Worm (Caenorhabditis elegans): ENCODE measurements around the gene lon-8.
A peak's percentile ranks its signal among the peaks of the same experiment; 100 is the strongest.
"Not testable (repeated sequence)": the region's sequence is repeated elsewhere in the genome, so short reads cannot be mapped to it uniquely, and the experiment has no call there.

Gene lon-8

ce11 chrV:18014116-18014515 is 12.9 kb upstream of the lon-8 start, which contains the start of gene srh-133:
TSS of gene srh-133 (minus strand) at chrV:18014216.
- TF ChIP-seq syd-9 (tag; optimal IDR thresholded peaks at IDR 0.05) (no peak), unc-3 (GFP tag; conservative IDR thresholded peaks at IDR 0.05) (no peak), unc-3 (tag; optimal IDR thresholded peaks at IDR 0.05) (no peak), Y22D7AL.16 (tag; optimal IDR thresholded peaks at IDR 0.05) (no peak), pha-4 (tag; optimal IDR thresholded peaks at IDR 0.05) (no peak), ceh-48 (tag; optimal IDR thresholded peaks at IDR 0.05) (no peak), ceh-9 (tag; optimal IDR thresholded peaks at IDR 0.05) (no peak), elt-2 (tag; optimal IDR thresholded peaks at IDR 0.05) (no peak), nhr-11 (tag; optimal IDR thresholded peaks at IDR 0.05) (no peak), ceh-14 (tag; optimal IDR thresholded peaks at IDR 0.05) (no peak), C08G9.2 (tag; optimal IDR thresholded peaks at IDR 0.05) (no peak), unc-55 (GFP tag; optimal IDR thresholded peaks at IDR 0.05) (no peak), eyg-1 (tag; optimal IDR thresholded peaks at IDR 0.05) (no peak), ceh-30 (tag; optimal IDR thresholded peaks at IDR 0.05) (no peak)

DNA sequence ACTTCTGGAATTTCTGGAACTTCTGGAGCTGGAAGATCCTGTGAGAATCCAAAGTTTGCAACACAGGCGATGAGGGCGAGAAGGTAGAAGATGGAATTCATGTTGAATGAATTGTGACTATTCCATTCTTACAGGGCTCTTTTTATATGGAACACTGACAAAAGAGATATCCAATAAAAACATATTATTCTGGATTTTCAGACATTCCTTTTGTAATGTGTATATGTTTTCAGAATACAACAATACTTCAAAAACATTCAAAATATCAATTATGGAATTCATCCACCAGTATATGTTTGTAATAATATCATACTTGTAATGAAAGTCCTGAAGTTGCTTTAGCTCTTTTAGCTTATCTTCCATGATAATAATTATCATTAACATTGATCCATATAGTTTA is 9.6 kb upstream of the lon-8 start, which contains the start of gene Y59A8B.26:
Gene Y59A8B.26, minus strand, starts transcription at position 101 of the 400 bp plus-strand sequence.
- not testable (repeated sequence) for TF ChIP-seq dmd-4 (tag; optimal IDR thresholded peaks at IDR 0.05; ENCODE audit: borderline replicate concordance); gmeb-2 (tag; optimal IDR thresholded peaks at IDR 0.05); ceh-34 (tag; optimal IDR thresholded peaks at IDR 0.05)

- TF ChIP-seq hlh-6 (tag; optimal IDR thresholded peaks at IDR 0.05) = no peak
- TF ChIP-seq zip-5 (tag; optimal IDR thresholded peaks at IDR 0.05) = no peak
- no peak for TF ChIP-seq K09A11.1 (tag; optimal IDR thresholded peaks at IDR 0.05; ENCODE audit: insufficient read depth)
- TF ChIP-seq pat-9 (tag; optimal IDR thresholded peaks at IDR 0.05) = no peak
- no peak for TF ChIP-seq elt-2 (tag; optimal IDR thresholded peaks at IDR 0.05)
- no peak for TF ChIP-seq madf-2 (tag; optimal IDR thresholded peaks at IDR 0.05)
- TF ChIP-seq pha-2 (tag; optimal IDR thresholded peaks at IDR 0.05) = no peak
- TF ChIP-seq fkh-6 (tag; optimal IDR thresholded peaks at IDR 0.05) = no peak
- TF ChIP-seq rnt-1 (tag; optimal IDR thresholded peaks at IDR 0.05) = no peak
- no peak for TF ChIP-seq ceh-19 (GFP tag; optimal IDR thresholded peaks at IDR 0.05)
- no peak for TF ChIP-seq eyg-1 (tag; optimal IDR thresholded peaks at IDR 0.05)
- TF ChIP-seq fax-1 (tag; optimal IDR thresholded peaks at IDR 0.05) = no peak
- TF ChIP-seq hlh-15 (tag; optimal IDR thresholded peaks at IDR 0.05) = no peak
Measured at ce11 chrV:18008680-18009079, 7.5 kb upstream of the lon-8 start.

DNA sequence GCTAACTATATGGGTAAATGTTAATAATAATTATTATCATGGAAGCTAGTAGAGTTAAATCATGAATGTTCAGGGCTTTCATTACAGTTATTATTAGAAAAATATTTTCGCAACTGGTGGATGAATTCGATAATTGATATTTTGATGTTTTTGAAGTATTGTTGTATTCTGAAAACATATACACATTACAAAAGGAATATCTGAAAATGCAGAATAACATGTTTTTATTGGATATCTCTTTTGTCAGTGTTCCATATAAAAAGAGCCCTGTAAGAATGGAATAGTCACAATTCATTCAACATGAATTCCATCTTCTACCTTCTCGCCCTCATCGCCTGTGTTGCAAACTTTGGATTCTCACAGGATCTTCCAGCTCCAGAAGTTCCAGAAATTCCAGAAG is 5.8 kb upstream of the lon-8 start, which contains the start of gene Y59A8B.19:
Gene Y59A8B.19, plus strand, starts transcription at position 301 of the 400 bp plus-strand sequence.
- not testable (repeated sequence) for TF ChIP-seq nfya-1 (tag; optimal IDR thresholded peaks at IDR 0.05); dmd-4 (tag; optimal IDR thresholded peaks at IDR 0.05; ENCODE audit: borderline replicate concordance); odd-2 (tag; optimal IDR thresholded peaks at IDR 0.05)

DNA sequence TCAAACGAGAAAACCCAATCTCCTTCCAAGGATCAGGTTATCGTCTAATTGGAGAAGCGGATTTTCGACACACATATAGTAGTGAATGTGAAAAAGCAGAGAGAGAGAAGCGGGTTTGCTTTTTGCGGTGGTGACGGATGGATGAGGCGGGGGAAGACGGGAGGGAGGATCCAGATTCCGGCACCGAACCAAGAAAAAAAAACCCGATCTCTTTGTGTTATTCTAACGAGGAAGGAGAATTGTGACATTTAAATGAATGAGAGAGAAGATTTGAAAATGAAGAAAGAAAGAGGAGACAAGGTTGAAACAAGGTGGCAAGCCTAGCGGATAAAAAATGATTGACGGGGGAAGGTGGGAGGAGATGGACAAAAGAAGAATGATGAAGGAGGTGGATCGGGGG is 2.7 kb upstream of the lon-8 start:
- TF ChIP-seq ref-2 (tag; optimal IDR thresholded peaks at IDR 0.05) (peak; percentile 4), K02D7.2 (tag; optimal IDR thresholded peaks at IDR 0.05) (no peak), ceh-48 (tag; optimal IDR thresholded peaks at IDR 0.05) (no peak)

- TF ChIP-seq unc-55 (GFP tag; optimal IDR thresholded peaks at IDR 0.05) = no peak
- TF ChIP-seq zip-5 (tag; optimal IDR thresholded peaks at IDR 0.05) = no peak
- no peak for TF ChIP-seq sox-4 (tag; optimal IDR thresholded peaks at IDR 0.05)
- TF ChIP-seq ceh-24 (tag; optimal IDR thresholded peaks at IDR 0.05) = no peak
- no peak for TF ChIP-seq ceh-9 (tag; optimal IDR thresholded peaks at IDR 0.05)
- no peak for TF ChIP-seq hlh-8 (tag; optimal IDR thresholded peaks at IDR 0.05)
- TF ChIP-seq Y22D7AL.16 (tag; optimal IDR thresholded peaks at IDR 0.05) = no peak
- no peak for TF ChIP-seq ceh-19 (GFP tag; optimal IDR thresholded peaks at IDR 0.05)
- no peak for TF ChIP-seq ceh-31 (tag; optimal IDR thresholded peaks at IDR 0.05)
- no peak for TF ChIP-seq ceh-45 (GFP tag; IDR thresholded peaks at IDR 0.05)
- no peak for TF ChIP-seq elt-4 (tag; optimal IDR thresholded peaks at IDR 0.05)
- TF ChIP-seq ahr-1 (tag; optimal IDR thresholded peaks at IDR 0.05) = no peak
- no peak for TF ChIP-seq ceh-34 (tag; optimal IDR thresholded peaks at IDR 0.05)
- no peak for TF ChIP-seq C38D4.7 (GFP tag; optimal IDR thresholded peaks at IDR 0.05)
- no peak for TF ChIP-seq nhr-11 (tag; optimal IDR thresholded peaks at IDR 0.05)
- no peak for TF ChIP-seq unc-42 (tag; optimal IDR thresholded peaks at IDR 0.05)
- no peak for TF ChIP-seq pha-4 (tag; optimal IDR thresholded peaks at IDR 0.05)
- no peak for TF ChIP-seq F13H6.1 (tag; optimal IDR thresholded peaks at IDR 0.05)
- no peak for TF ChIP-seq syd-9 (tag; optimal IDR thresholded peaks at IDR 0.05)
Measured at ce11 chrV:17985960-17986359, 15.2 kb downstream of the lon-8 start, which contains the start of gene Y59A8B.21. TSS of gene Y59A8B.21 (plus strand) at chrV:17986260.

Measured in whole organism, late embryonic.